Worm (Caenorhabditis elegans) whole organism, L1 larva: ENCODE results near the gene Y45F3A.5.
A peak's percentile ranks its signal among the peaks of the same experiment; 100 is the strongest.

Experiments used
- C04F5.9 ChIP-seq: sonication (generic microtip); optimal IDR thresholded peaks from 2 replicates; lab custom pipeline; 2016; ENCODE audit warnings: missing genetic modification characterization, missing compliant biosample characterization
- C34B4.2 ChIP-seq: sonication (generic microtip); optimal IDR thresholded peaks from 2 replicates; lab custom pipeline; 2017; ENCODE audit warnings: mild to moderate bottlenecking, missing genetic modification characterization, missing compliant biosample characterization
- ama-1 ChIP-seq: fragments of 150-350 bp; optimal IDR thresholded peaks from 2 replicates; lab custom pipeline; 2014
- blmp-1 ChIP-seq: fragments of 150-350 bp; optimal IDR thresholded peaks from 2 replicates; lab custom pipeline; 2014; ENCODE audit warnings: missing biosample characterization, missing genetic modification characterization
- ceh-8 ChIP-seq: fragments of 200-800 bp; sonication (Bioruptor generic); optimal IDR thresholded peaks from 2 replicates; lab custom pipeline; 2018; ENCODE audit warnings: mild to moderate bottlenecking, missing genetic modification characterization, moderate library complexity, missing compliant biosample characterization
- ceh-82 ChIP-seq, 3 experiments: fragments of 150-350 bp in 1 of 3; sonication (generic microtip) in 2 of 3; optimal IDR thresholded peaks; 2 replicates each; lab custom pipeline; 2014 to 2017; ENCODE audit warnings: missing biosample characterization in 3 of 3, missing genetic modification characterization in 3 of 3
- ceh-88 ChIP-seq: fragments of 200-800 bp; sonication (Bioruptor generic); IDR thresholded peaks from 2 replicates; pipeline ENCODE4 v1.3.6; 2022; ENCODE audit warnings: missing genetic modification characterization, missing compliant biosample characterization
- dpl-1 ChIP-seq, 3 experiments: fragments of 150-350 bp in 2 of 3; sonication (generic microtip) in 1 of 3; optimal IDR thresholded peaks; 2 replicates each; lab custom pipeline; 2014 to 2017; ENCODE audit warnings: missing biosample characterization in 3 of 3, missing genetic modification characterization in 3 of 3, missing genetic modification reagents in 3 of 3
- efl-1 ChIP-seq, 4 experiments: fragments of 150-350 bp; optimal IDR thresholded peaks in 3 of 4; peaks in 1 of 4; 1 replicate in 1 of 4; 2 replicates in 3 of 4; lab custom pipeline; 2014; ENCODE audit warnings: missing biosample characterization in 2 of 4, missing genetic modification characterization in 2 of 4, missing genetic modification reagents in 2 of 4
- egl-13 ChIP-seq: sonication (generic microtip); optimal IDR thresholded peaks from 2 replicates; lab custom pipeline; 2016; ENCODE audit warnings: missing genotype, missing genetic modification reagents, missing genetic modification characterization, missing compliant biosample characterization
- egl-27 ChIP-seq, 2 experiments: fragments of 150-350 bp in 1 of 2; sonication (generic microtip); optimal IDR thresholded peaks; 3 replicates each; lab custom pipeline; 2017 to 2018; ENCODE audit warnings: missing biosample characterization in 2 of 2, missing genetic modification characterization in 2 of 2, missing genetic modification reagents in 2 of 2
- elt-2 ChIP-seq: sonication (generic microtip); optimal IDR thresholded peaks from 2 replicates; lab custom pipeline; 2016; ENCODE audit warnings: missing genetic modification characterization, mild to moderate bottlenecking, inconsistent platforms, missing compliant biosample characterization, missing genetic modification reagents
- elt-3 ChIP-seq, 6 experiments: fragments of 150-350 bp in 1 of 6; sonication (generic microtip); optimal IDR thresholded peaks; 2 replicates each; lab custom pipeline; 2017 to 2018; ENCODE audit warnings: missing biosample characterization in 6 of 6, missing genetic modification characterization in 6 of 6, inconsistent platforms in 1 of 6
- fos-1 ChIP-seq: fragments of 150-350 bp; optimal IDR thresholded peaks from 2 replicates; lab custom pipeline; 2014; ENCODE audit warnings: missing biosample characterization, missing genetic modification characterization
- grh-1 ChIP-seq: fragments of 200-800 bp; sonication (Bioruptor generic); IDR thresholded peaks from 2 replicates; pipeline ENCODE4 v1.3.6; 2022; ENCODE audit warnings: missing genetic modification reagents, missing genetic modification characterization, missing compliant biosample characterization
- hlh-4 ChIP-seq: sonication (generic microtip); optimal IDR thresholded peaks from 2 replicates; lab custom pipeline; 2016; ENCODE audit warnings: mild to moderate bottlenecking, missing genetic modification characterization, missing compliant biosample characterization
- hpl-2 ChIP-seq: fragments of 150-350 bp; optimal IDR thresholded peaks from 2 replicates; lab custom pipeline; 2014; ENCODE audit warnings: missing biosample characterization, missing genetic modification reagents, missing genetic modification characterization
- lin-13 ChIP-seq: fragments of 150-350 bp; optimal IDR thresholded peaks from 2 replicates; lab custom pipeline; 2014; ENCODE audit warnings: missing biosample characterization, missing genetic modification reagents, missing genetic modification characterization
- lin-15B ChIP-seq: fragments of 150-350 bp; sonication (generic microtip); optimal IDR thresholded peaks from 3 replicates; lab custom pipeline; 2014; ENCODE audit warnings: missing biosample characterization, missing genetic modification characterization
- lin-35 ChIP-seq, 2 experiments: fragments of 150-350 bp; optimal IDR thresholded peaks; 2 replicates each; lab custom pipeline; 2014; ENCODE audit warnings: missing biosample characterization in 2 of 2, missing genetic modification characterization in 2 of 2, missing genetic modification reagents in 2 of 2
- lin-39 ChIP-seq: fragments of 150-350 bp; optimal IDR thresholded peaks from 2 replicates; lab custom pipeline; 2014; ENCODE audit warnings: missing biosample characterization, missing genetic modification reagents, missing genetic modification characterization
- lir-3 ChIP-seq: sonication (generic microtip); optimal IDR thresholded peaks from 2 replicates; lab custom pipeline; 2016; ENCODE audit warnings: mild to moderate bottlenecking, missing genetic modification characterization, moderate library complexity, missing compliant biosample characterization; ENCODE audit not compliant: poor library complexity
- lsy-2 ChIP-seq, 2 experiments: fragments of 150-350 bp; optimal IDR thresholded peaks; 2 replicates each; lab custom pipeline; 2014; ENCODE audit warnings: missing biosample characterization in 2 of 2, missing genetic modification characterization in 2 of 2
- mdl-1 ChIP-seq, 2 experiments: fragments of 150-350 bp; optimal IDR thresholded peaks; 2 replicates each; lab custom pipeline; 2014 to 2017; ENCODE audit warnings: missing biosample characterization in 2 of 2, missing genetic modification characterization in 2 of 2, inconsistent platforms in 1 of 2
- mep-1 ChIP-seq: fragments of 150-350 bp; optimal IDR thresholded peaks from 2 replicates; lab custom pipeline; 2014; ENCODE audit warnings: missing biosample characterization, missing genetic modification characterization
- nhr-11 ChIP-seq: fragments of 150-350 bp; optimal IDR thresholded peaks from 2 replicates; lab custom pipeline; 2014; ENCODE audit warnings: missing biosample characterization, missing genetic modification characterization
- nhr-20 ChIP-seq: sonication (generic microtip); optimal IDR thresholded peaks from 2 replicates; lab custom pipeline; 2016; ENCODE audit warnings: mild to moderate bottlenecking, missing genetic modification characterization, missing compliant biosample characterization
- nhr-237 ChIP-seq: fragments of 150-350 bp; optimal IDR thresholded peaks from 2 replicates; lab custom pipeline; 2014; ENCODE audit warnings: missing biosample characterization, missing genetic modification characterization
- nhr-71 ChIP-seq: sonication (generic microtip); optimal IDR thresholded peaks from 2 replicates; lab custom pipeline; 2016; ENCODE audit warnings: mild to moderate bottlenecking, missing genetic modification characterization, moderate library complexity, missing compliant biosample characterization
- nhr-77 ChIP-seq: fragments of 150-350 bp; optimal IDR thresholded peaks from 2 replicates; lab custom pipeline; 2014; ENCODE audit warnings: missing biosample characterization, missing genetic modification characterization
- nhr-85 ChIP-seq: sonication (generic microtip); peaks from one replicate; lab custom pipeline; 2016; ENCODE audit warnings: missing genetic modification characterization, inconsistent platforms, missing compliant biosample characterization
- pag-3 ChIP-seq: sonication (generic microtip); optimal IDR thresholded peaks from 2 replicates; lab custom pipeline; 2017; ENCODE audit warnings: missing genetic modification characterization, mild to moderate bottlenecking, missing compliant biosample characterization, antibody characterized with exemption, borderline replicate concordance; ENCODE audit not compliant: insufficient read depth
- pqm-1 ChIP-seq: sonication (generic microtip); optimal IDR thresholded peaks from 3 replicates; lab custom pipeline; 2017; ENCODE audit warnings: missing biosample characterization, missing genetic modification characterization
- rnt-1 ChIP-seq: sonication (generic microtip); optimal IDR thresholded peaks from 2 replicates; lab custom pipeline; 2016; ENCODE audit warnings: mild to moderate bottlenecking, missing genetic modification characterization, moderate library complexity, missing compliant biosample characterization
- skn-1 ChIP-seq: fragments of 150-350 bp; optimal IDR thresholded peaks from 2 replicates; lab custom pipeline; 2014; ENCODE audit warnings: missing biosample characterization, missing genetic modification characterization
- snu-23 ChIP-seq: sonication (generic microtip); optimal IDR thresholded peaks from 2 replicates; lab custom pipeline; 2016; ENCODE audit warnings: missing genetic modification characterization, missing compliant biosample characterization
- sox-4 ChIP-seq: sonication (generic microtip); optimal IDR thresholded peaks from 2 replicates; lab custom pipeline; 2016; ENCODE audit warnings: missing genetic modification characterization, missing compliant biosample characterization
- unc-62 ChIP-seq: fragments of 150-350 bp; optimal IDR thresholded peaks from 2 replicates; lab custom pipeline; 2014; ENCODE audit warnings: missing biosample characterization, missing genetic modification reagents, missing genetic modification characterization
- unc-86 ChIP-seq: sonication (generic microtip); optimal IDR thresholded peaks from 2 replicates; lab custom pipeline; 2016; ENCODE audit warnings: missing genetic modification characterization, missing compliant biosample characterization
- zag-1 ChIP-seq: fragments of 150-350 bp; optimal IDR thresholded peaks from 2 replicates; lab custom pipeline; 2014; ENCODE audit warnings: missing biosample characterization, missing genetic modification characterization
- zip-4 ChIP-seq: fragments of 200-800 bp; sonication (Bioruptor generic); optimal IDR thresholded peaks from 2 replicates; lab custom pipeline; 2018; ENCODE audit warnings: mild to moderate bottlenecking, missing genetic modification characterization, moderate library complexity, missing compliant biosample characterization

The Y45F3A.5 gene

DNA sequence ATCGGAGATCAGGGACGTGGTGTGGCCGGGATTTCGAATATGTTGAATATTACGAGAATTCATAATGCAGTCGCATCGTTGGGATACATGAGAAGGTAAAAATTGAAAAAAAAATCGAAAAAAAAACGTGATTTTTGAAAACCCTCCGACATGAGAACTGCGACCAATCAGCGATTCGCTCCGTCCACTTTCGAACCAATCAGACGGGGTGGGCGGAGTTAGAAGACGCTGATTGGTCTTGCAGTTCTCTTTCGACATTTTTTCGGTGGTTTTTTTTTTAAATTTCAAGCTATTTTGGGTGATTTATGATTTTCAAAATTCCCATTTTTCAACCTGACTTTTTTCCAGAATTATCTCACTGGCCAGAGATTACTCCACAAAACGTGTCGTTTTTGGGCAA, 16.9 kb downstream of the Y45F3A.5 start:
- TF ChIP-seq zip-4 (GFP tag; lab: Kevin White, UChicago) (no peak), hlh-4 (no peak), lin-15B (tag; lab: Kevin White, UChicago) (no peak), unc-86 (tag; lab: Kevin White, UChicago) (no peak), ama-1 (lab: Kevin White, UChicago) (no peak), dpl-1 (GFP tag; optimal IDR thresholded peaks at IDR 0.05; lab: Kevin White, UChicago) (no peak), pag-3 (tag; lab: Kevin White, UChicago) (no peak), nhr-71 (tag; lab: Kevin White, UChicago) (no peak), unc-62 (no peak), mep-1 (tag; lab: Kevin White, UChicago) (no peak), nhr-77 (no peak), sox-4 (no peak), skn-1 (tag; lab: Kevin White, UChicago) (no peak), ceh-82 (tag; optimal IDR thresholded peaks at IDR 0.05; lab: Kevin White, UChicago) (no peak), lir-3 (no peak)

DNA sequence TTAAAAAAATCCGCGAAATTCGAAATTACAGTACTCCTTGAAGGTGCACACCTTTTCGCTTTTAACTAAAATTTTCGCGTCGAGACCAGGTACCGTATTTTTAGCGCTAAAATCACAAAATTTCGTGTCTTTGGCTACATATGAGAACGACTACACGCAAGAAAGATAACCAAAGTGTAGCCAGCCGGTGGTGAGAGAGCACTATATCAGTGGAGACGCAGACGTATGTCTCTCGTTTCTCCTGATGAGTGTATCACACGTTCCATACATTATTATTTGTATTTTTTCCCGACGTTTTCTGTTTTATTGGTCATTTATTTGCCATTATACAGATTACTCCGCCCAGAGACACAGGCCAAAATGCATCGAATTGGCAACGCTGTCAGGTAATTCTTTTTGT, 20.2 kb downstream of the Y45F3A.5 start, which contains the start of gene acdh-11:
acdh-11 (plus strand) TSS at position 333 of the 400 bp plus-strand sequence.
- TF ChIP-seq rnt-1 (tag; lab: Kevin White, UChicago) = no peak
- no peak for TF ChIP-seq dpl-1 (GFP tag; optimal IDR thresholded peaks at IDR 0.05; lab: Kevin White, UChicago)
- TF ChIP-seq ceh-88 (GFP tag; lab: Robert Waterston, UW) = no peak
- no peak for TF ChIP-seq grh-1 (GFP tag; lab: Robert Waterston, UW)
- TF ChIP-seq snu-23 (GFP tag; lab: Kevin White, UChicago) = peak; percentile 29
- TF ChIP-seq zip-4 (GFP tag; lab: Kevin White, UChicago) = no peak
- peak; percentile 22 for TF ChIP-seq elt-2 (tag; lab: Kevin White, UChicago)
- peak; percentile 2 for TF ChIP-seq blmp-1 (tag; lab: Kevin White, UChicago)
- TF ChIP-seq zag-1 (tag; lab: Kevin White, UChicago) = no peak
- TF ChIP-seq C04F5.9 = no peak
- TF ChIP-seq pqm-1 (tag; lab: Kevin White, UChicago) = no peak
- no peak for TF ChIP-seq unc-62
- peak in 1 of 2 experiments; percentile 4 for TF ChIP-seq mdl-1 (tag; optimal IDR thresholded peaks at IDR 0.05; lab: Kevin White, UChicago)
- no peak for TF ChIP-seq lin-15B (tag; lab: Kevin White, UChicago)
- TF ChIP-seq C34B4.2 (tag; lab: Kevin White, UChicago) = no peak
- no peak for TF ChIP-seq ceh-82 (tag; optimal IDR thresholded peaks at IDR 0.05; lab: Kevin White, UChicago)
- TF ChIP-seq elt-3 (tag; optimal IDR thresholded peaks at IDR 0.05; lab: Kevin White, UChicago) = peak in 4 of 6 experiments; percentile 52 to 79 (median 77)
- TF ChIP-seq nhr-11 (tag; lab: Kevin White, UChicago) = no peak
- no peak for TF ChIP-seq hpl-2
- TF ChIP-seq mep-1 (tag; lab: Kevin White, UChicago) = no peak
- no peak for TF ChIP-seq lin-13 (GFP tag; lab: Kevin White, UChicago)
- no peak for TF ChIP-seq egl-13 (tag; lab: Kevin White, UChicago)
- TF ChIP-seq nhr-71 (tag; lab: Kevin White, UChicago) = no peak
- TF ChIP-seq efl-1 (optimal IDR thresholded peaks at IDR 0.05; lab: Kevin White, UChicago) = no peak
- no peak for TF ChIP-seq efl-1 (GFP tag; optimal IDR thresholded peaks at IDR 0.05 in 1 of 2; lab: Kevin White, UChicago)
- no peak for TF ChIP-seq nhr-85 (tag; lab: Kevin White, UChicago)
- TF ChIP-seq lin-39 (tag; lab: Kevin White, UChicago) = no peak
- TF ChIP-seq nhr-237 (tag; lab: Kevin White, UChicago) = no peak
- no peak for TF ChIP-seq egl-27 (tag; optimal IDR thresholded peaks at IDR 0.05; lab: Kevin White, UChicago)
- no peak for TF ChIP-seq fos-1 (tag; lab: Kevin White, UChicago)
- peak; percentile 36 for TF ChIP-seq nhr-20
- TF ChIP-seq nhr-77 = no peak
- peak in 1 of 2 experiments; percentile 7 for TF ChIP-seq lsy-2 (tag; optimal IDR thresholded peaks at IDR 0.05; lab: Kevin White, UChicago)
- no peak for TF ChIP-seq ceh-8 (GFP tag; lab: Kevin White, UChicago)
- TF ChIP-seq lin-35 (GFP tag; optimal IDR thresholded peaks at IDR 0.05; lab: Kevin White, UChicago) = peak in 1 of 2 experiments; percentile 19
- TF ChIP-seq, all 84 proteins: peak for 8
